Fruit fly (Drosophila melanogaster): ENCODE results near the gene CG12395.

CG12395 gene

DNA sequence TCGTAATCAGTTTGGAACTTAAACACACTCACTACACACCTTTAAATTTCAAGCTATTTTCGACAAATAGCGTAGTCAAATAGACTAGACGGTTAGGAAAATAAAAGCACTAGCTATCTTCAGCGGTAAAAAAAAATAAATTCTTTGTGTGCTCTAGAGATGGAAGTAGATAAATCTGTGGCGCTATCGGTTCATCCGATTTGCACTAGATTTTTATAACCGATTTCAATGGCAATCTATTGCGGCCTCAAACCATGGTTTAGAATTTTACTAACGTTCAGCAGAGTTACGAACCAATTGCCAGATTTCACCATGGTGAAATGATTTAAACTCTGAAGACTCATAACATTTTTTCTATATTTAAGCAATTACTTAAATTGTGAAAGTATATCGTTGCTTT lies 33.8 kb upstream of the CG12395 start (continued):
- TF ChIP-seq sens-2 (GFP tag; IDR thresholded peaks at IDR 0.05) (no peak), Oli (tag; optimal IDR thresholded peaks at IDR 0.05) (no peak), CG3163 (GFP tag; optimal IDR thresholded peaks at IDR 0.05) (no peak), bcd (GFP tag; optimal IDR thresholded peaks at IDR 0.05) (peak; percentile 29), kay (GFP tag; optimal IDR thresholded peaks at IDR 0.05) (no peak), Spps (tag; optimal IDR thresholded peaks at IDR 0.05) (no peak), CG15696 (tag; optimal IDR thresholded peaks at IDR 0.05) (no peak), insv (GFP tag; optimal IDR thresholded peaks at IDR 0.05) (peak in 1 of 2 experiments; percentile 50), HLH3B (GFP tag; IDR thresholded peaks at IDR 0.05) (no peak), CG12236 (GFP tag; optimal IDR thresholded peaks at IDR 0.05) (no peak), tgo (GFP tag; IDR thresholded peaks at IDR 0.05) (no peak), sc (optimal IDR thresholded peaks at IDR 0.05) (no peak), sc (GFP tag; optimal IDR thresholded peaks at IDR 0.05) (no peak), CG12391 (tag; optimal IDR thresholded peaks at IDR 0.05) (peak; percentile 28), CG10979 (tag; optimal IDR thresholded peaks at IDR 0.05) (no peak), Chrac-16 (GFP tag; optimal IDR thresholded peaks at IDR 0.05) (no peak), Sry-β (GFP tag; optimal IDR thresholded peaks at IDR 0.05) (no peak), esg (GFP tag; conservative IDR thresholded peaks at IDR 0.05) (no peak), CG16863 (GFP tag; optimal IDR thresholded peaks at IDR 0.05) (no peak), CG8359 (GFP tag; optimal IDR thresholded peaks at IDR 0.05; ENCODE audit: borderline replicate concordance) (no peak), dysf (GFP tag; IDR thresholded peaks at IDR 0.05) (no peak), Drgx (GFP tag; IDR thresholded peaks at IDR 0.05) (no peak), bbx (GFP tag; IDR thresholded peaks at IDR 0.05; ENCODE audit: partially characterized antibody) (peak; percentile 68), CG16815 (GFP tag; optimal IDR thresholded peaks at IDR 0.05) (no peak), Abd-B (GFP tag; optimal IDR thresholded peaks at IDR 0.05) (peak; percentile 69), Asciz (GFP tag; optimal IDR thresholded peaks at IDR 0.05) (peak; percentile 2), Tbp (GFP tag; optimal IDR thresholded peaks at IDR 0.05) (no peak), ac (GFP tag; optimal IDR thresholded peaks at IDR 0.05) (no peak), CG17568 (GFP tag; optimal IDR thresholded peaks at IDR 0.05) (no peak), CG14710 (tag; optimal IDR thresholded peaks at IDR 0.05) (peak; percentile 52), ara (GFP tag; IDR thresholded peaks at IDR 0.05) (no peak), pita (GFP tag; optimal IDR thresholded peaks at IDR 0.05) (peak; percentile 89), Bteb2 (GFP tag; optimal IDR thresholded peaks at IDR 0.05) (no peak), CG34422 (GFP tag; IDR thresholded peaks at IDR 0.05) (no peak), wek (GFP tag; optimal IDR thresholded peaks at IDR 0.05) (no peak), BtbVII (GFP tag; optimal IDR thresholded peaks at IDR 0.05) (no peak), jing (GFP tag; optimal IDR thresholded peaks at IDR 0.05) (no peak), Aef1 (GFP tag; IDR thresholded peaks at IDR 0.05) (no peak), CG7556 (GFP tag; optimal IDR thresholded peaks at IDR 0.05) (no peak), pnt (GFP tag; optimal IDR thresholded peaks at IDR 0.05) (no peak), CG9817 (tag; optimal IDR thresholded peaks at IDR 0.05) (peak; percentile 10), CG2875 (GFP tag; optimal IDR thresholded peaks at IDR 0.05) (no peak), chn (GFP tag; optimal IDR thresholded peaks at IDR 0.05) (no peak), CG6254 (GFP tag; optimal IDR thresholded peaks at IDR 0.05) (no peak), Ssrp (tag; optimal IDR thresholded peaks at IDR 0.05) (no peak), sima (GFP tag; optimal IDR thresholded peaks at IDR 0.05) (no peak), dati (GFP tag; IDR thresholded peaks at IDR 0.05) (no peak), CG9727 (GFP tag; optimal IDR thresholded peaks at IDR 0.05) (no peak), CG11504 (tag; optimal IDR thresholded peaks at IDR 0.05) (peak; percentile 20), CG6791 (GFP tag; IDR thresholded peaks at IDR 0.05; ENCODE audit: partially characterized antibody) (peak; percentile 85), ato (GFP tag; IDR thresholded peaks at IDR 0.05; ENCODE audit: partially characterized antibody) (peak; percentile 69), z (GFP tag; IDR thresholded peaks at IDR 0.05) (no peak)
